Worm (Caenorhabditis elegans) whole organism, L3 larva: ENCODE measurements around the gene bud-13.

Source experiments
- elt-3 ChIP-seq, 3 experiments: fragments of 150-350 bp in 1 of 3; sonication (generic microtip) in 2 of 3; optimal IDR thresholded peaks; 2 replicates in 2 of 3; 4 replicates in 1 of 3; lab custom pipeline; 2014 to 2017; ENCODE audit warnings: missing biosample characterization in 3 of 3, missing genetic modification characterization in 3 of 3
- fkh-10 ChIP-seq: sonication (generic microtip); optimal IDR thresholded peaks from 2 replicates; lab custom pipeline; 2017; ENCODE audit warnings: missing biosample characterization, missing genetic modification reagents, missing genetic modification characterization
- mdl-1 ChIP-seq: fragments of 150-350 bp; optimal IDR thresholded peaks from 2 replicates; lab custom pipeline; 2014; ENCODE audit warnings: missing biosample characterization, missing genetic modification characterization
- nhr-28 ChIP-seq: fragments of 150-350 bp; optimal IDR thresholded peaks from 2 replicates; lab custom pipeline; 2014; ENCODE audit warnings: missing biosample characterization, missing genetic modification characterization
- unc-62 ChIP-seq: fragments of 150-350 bp; sonication (generic microtip); optimal IDR thresholded peaks from 4 replicates; lab custom pipeline; 2014; ENCODE audit warnings: missing biosample characterization, missing genetic modification reagents, missing genetic modification characterization
- zag-1 ChIP-seq: fragments of 150-350 bp; optimal IDR thresholded peaks from 2 replicates; lab custom pipeline; 2014; ENCODE audit warnings: missing biosample characterization, missing genetic modification characterization

DNA sequence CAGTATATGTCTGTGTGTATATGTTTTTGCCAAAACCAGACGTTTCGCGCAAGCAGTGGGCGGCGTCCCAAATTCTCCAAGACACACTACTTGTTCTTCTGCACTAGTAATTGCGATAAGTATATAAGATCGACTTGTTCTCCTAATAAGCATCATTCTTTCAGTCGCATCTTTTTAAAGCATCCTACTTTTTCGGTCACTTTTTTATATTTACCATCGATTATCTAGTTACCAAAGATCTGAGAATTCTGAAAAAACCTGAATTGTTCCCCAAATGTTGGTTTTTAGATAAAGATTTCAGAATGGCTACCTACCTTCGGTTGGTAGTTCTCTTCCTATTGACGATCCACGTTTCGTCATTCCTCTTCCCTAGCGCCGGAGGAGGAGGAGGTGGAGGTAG lies 5.5 kb downstream of the bud-13 start, which contains the start of gene grl-25:
- TF ChIP-seq nhr-28 (tag; lab: Kevin White, UChicago): no peak
- no peak for TF ChIP-seq mdl-1
- no peak for TF ChIP-seq fkh-10 (GFP tag; lab: Kevin White, UChicago)
- no peak for TF ChIP-seq unc-62 (GFP tag; lab: Kevin White, UChicago)
- TF ChIP-seq zag-1 (tag; lab: Kevin White, UChicago): no peak
- TF ChIP-seq elt-3 (tag; optimal IDR thresholded peaks at IDR 0.05; lab: Kevin White, UChicago): no peak
